Worm (Caenorhabditis elegans) whole organism, L1 larva: ENCODE results near the gene C25E10.11.
A peak's percentile ranks its signal among the peaks of the same experiment; 100 is the strongest.

Experiments used
- C04F5.9 ChIP-seq: sonication (generic microtip); optimal IDR thresholded peaks from 2 replicates; lab custom pipeline; 2016; ENCODE audit warnings: missing genetic modification characterization, missing compliant biosample characterization
- C16A3.4 ChIP-seq: fragments of 150-350 bp; optimal IDR thresholded peaks from 2 replicates; lab custom pipeline; 2014; ENCODE audit warnings: missing biosample characterization, missing genetic modification characterization
- C34B4.2 ChIP-seq: sonication (generic microtip); optimal IDR thresholded peaks from 2 replicates; lab custom pipeline; 2017; ENCODE audit warnings: mild to moderate bottlenecking, missing genetic modification characterization, missing compliant biosample characterization
- F16B12.6 ChIP-seq: fragments of 150-350 bp; optimal IDR thresholded peaks from 2 replicates; lab custom pipeline; 2014; ENCODE audit warnings: missing biosample characterization, missing genetic modification characterization
- aha-1 ChIP-seq: fragments of 150-350 bp; optimal IDR thresholded peaks from 2 replicates; lab custom pipeline; 2014; ENCODE audit warnings: missing biosample characterization, missing genetic modification characterization
- blmp-1 ChIP-seq: fragments of 150-350 bp; optimal IDR thresholded peaks from 2 replicates; lab custom pipeline; 2014; ENCODE audit warnings: missing biosample characterization, missing genetic modification characterization
- ceh-8 ChIP-seq: fragments of 200-800 bp; sonication (Bioruptor generic); optimal IDR thresholded peaks from 2 replicates; lab custom pipeline; 2018; ENCODE audit warnings: mild to moderate bottlenecking, missing genetic modification characterization, moderate library complexity, missing compliant biosample characterization
- ceh-90 ChIP-seq: sonication (generic microtip); optimal IDR thresholded peaks from 2 replicates; lab custom pipeline; 2016; ENCODE audit warnings: missing genetic modification characterization, missing compliant biosample characterization
- dpl-1 ChIP-seq, 3 experiments: fragments of 150-350 bp in 2 of 3; sonication (generic microtip) in 1 of 3; optimal IDR thresholded peaks; 2 replicates each; lab custom pipeline; 2014 to 2017; ENCODE audit warnings: missing biosample characterization in 3 of 3, missing genetic modification characterization in 3 of 3, missing genetic modification reagents in 3 of 3
- efl-1 ChIP-seq, 4 experiments: fragments of 150-350 bp; optimal IDR thresholded peaks in 3 of 4; peaks in 1 of 4; 1 replicate in 1 of 4; 2 replicates in 3 of 4; lab custom pipeline; 2014; ENCODE audit warnings: missing biosample characterization in 2 of 4, missing genetic modification characterization in 2 of 4, missing genetic modification reagents in 2 of 4
- egl-13 ChIP-seq: sonication (generic microtip); optimal IDR thresholded peaks from 2 replicates; lab custom pipeline; 2016; ENCODE audit warnings: missing genotype, missing genetic modification reagents, missing genetic modification characterization, missing compliant biosample characterization
- egl-27 ChIP-seq, 2 experiments: fragments of 150-350 bp in 1 of 2; sonication (generic microtip); optimal IDR thresholded peaks; 3 replicates each; lab custom pipeline; 2017 to 2018; ENCODE audit warnings: missing biosample characterization in 2 of 2, missing genetic modification characterization in 2 of 2, missing genetic modification reagents in 2 of 2
- elt-2 ChIP-seq: sonication (generic microtip); optimal IDR thresholded peaks from 2 replicates; lab custom pipeline; 2016; ENCODE audit warnings: missing genetic modification characterization, mild to moderate bottlenecking, inconsistent platforms, missing compliant biosample characterization, missing genetic modification reagents
- fos-1 ChIP-seq: fragments of 150-350 bp; optimal IDR thresholded peaks from 2 replicates; lab custom pipeline; 2014; ENCODE audit warnings: missing biosample characterization, missing genetic modification characterization
- hlh-17 ChIP-seq: fragments of 200-800 bp; sonication (Bioruptor generic); optimal IDR thresholded peaks from 2 replicates; lab custom pipeline; 2018; ENCODE audit warnings: missing genetic modification characterization, mild to moderate bottlenecking, missing compliant biosample characterization, moderate library complexity, borderline replicate concordance
- jun-1 ChIP-seq: fragments of 150-350 bp; optimal IDR thresholded peaks from 2 replicates; lab custom pipeline; 2014; ENCODE audit warnings: missing biosample characterization, missing genetic modification reagents, missing genetic modification characterization
- lin-13 ChIP-seq: fragments of 150-350 bp; optimal IDR thresholded peaks from 2 replicates; lab custom pipeline; 2014; ENCODE audit warnings: missing biosample characterization, missing genetic modification reagents, missing genetic modification characterization
- lin-14 ChIP-seq: fragments of 200-800 bp; sonication (Bioruptor generic); optimal IDR thresholded peaks from 2 replicates; lab custom pipeline; 2018; ENCODE audit warnings: mild to moderate bottlenecking, missing genetic modification characterization, moderate library complexity, missing compliant biosample characterization
- lsy-2 ChIP-seq, 2 experiments: fragments of 150-350 bp; optimal IDR thresholded peaks; 2 replicates each; lab custom pipeline; 2014; ENCODE audit warnings: missing biosample characterization in 2 of 2, missing genetic modification characterization in 2 of 2
- mab-9 ChIP-seq: fragments of 200-800 bp; sonication (Bioruptor generic); IDR thresholded peaks from 2 replicates; pipeline ENCODE4 v1.3.6; 2022; ENCODE audit warnings: missing genetic modification reagents, missing genetic modification characterization, missing compliant biosample characterization
- mdl-1 ChIP-seq, 2 experiments: fragments of 150-350 bp; optimal IDR thresholded peaks; 2 replicates each; lab custom pipeline; 2014 to 2017; ENCODE audit warnings: missing biosample characterization in 2 of 2, missing genetic modification characterization in 2 of 2, inconsistent platforms in 1 of 2
- nhr-19 ChIP-seq: fragments of 200-800 bp; sonication (Bioruptor generic); conservative IDR thresholded peaks from 2 replicates; pipeline ENCODE4 v1.3.6; 2022; ENCODE audit warnings: missing genetic modification characterization, missing compliant biosample characterization
- nhr-20 ChIP-seq: sonication (generic microtip); optimal IDR thresholded peaks from 2 replicates; lab custom pipeline; 2016; ENCODE audit warnings: mild to moderate bottlenecking, missing genetic modification characterization, missing compliant biosample characterization
- nhr-237 ChIP-seq: fragments of 150-350 bp; optimal IDR thresholded peaks from 2 replicates; lab custom pipeline; 2014; ENCODE audit warnings: missing biosample characterization, missing genetic modification characterization
- nhr-47 ChIP-seq: sonication (generic microtip); optimal IDR thresholded peaks from 2 replicates; lab custom pipeline; 2016; ENCODE audit warnings: mild to moderate bottlenecking, missing genetic modification characterization, moderate library complexity, missing compliant biosample characterization
- nhr-71 ChIP-seq: sonication (generic microtip); optimal IDR thresholded peaks from 2 replicates; lab custom pipeline; 2016; ENCODE audit warnings: mild to moderate bottlenecking, missing genetic modification characterization, moderate library complexity, missing compliant biosample characterization
- nhr-85 ChIP-seq: sonication (generic microtip); peaks from one replicate; lab custom pipeline; 2016; ENCODE audit warnings: missing genetic modification characterization, inconsistent platforms, missing compliant biosample characterization
- skn-1 ChIP-seq: fragments of 150-350 bp; optimal IDR thresholded peaks from 2 replicates; lab custom pipeline; 2014; ENCODE audit warnings: missing biosample characterization, missing genetic modification characterization
- snpc-4 ChIP-seq: fragments of 150-350 bp; optimal IDR thresholded peaks from 2 replicates; lab custom pipeline; 2014; ENCODE audit warnings: missing biosample characterization, missing genetic modification characterization
- snu-23 ChIP-seq: sonication (generic microtip); optimal IDR thresholded peaks from 2 replicates; lab custom pipeline; 2016; ENCODE audit warnings: missing genetic modification characterization, missing compliant biosample characterization
- sox-4 ChIP-seq: sonication (generic microtip); optimal IDR thresholded peaks from 2 replicates; lab custom pipeline; 2016; ENCODE audit warnings: missing genetic modification characterization, missing compliant biosample characterization
- swsn-7 ChIP-seq: sonication (generic microtip); optimal IDR thresholded peaks from 2 replicates; lab custom pipeline; 2016; ENCODE audit warnings: missing genetic modification characterization, missing compliant biosample characterization
- tbx-2 ChIP-seq: sonication (generic microtip); optimal IDR thresholded peaks from 2 replicates; lab custom pipeline; 2016; ENCODE audit warnings: missing genetic modification characterization, missing compliant biosample characterization
- unc-130 ChIP-seq: fragments of 150-350 bp; optimal IDR thresholded peaks from 2 replicates; lab custom pipeline; 2017; ENCODE audit warnings: missing biosample characterization, missing genetic modification characterization, inconsistent platforms
- unc-30 ChIP-seq: sonication (generic microtip); optimal IDR thresholded peaks from 2 replicates; lab custom pipeline; 2017; ENCODE audit warnings: missing biosample characterization, missing genetic modification characterization
- zag-1 ChIP-seq: fragments of 150-350 bp; optimal IDR thresholded peaks from 2 replicates; lab custom pipeline; 2014; ENCODE audit warnings: missing biosample characterization, missing genetic modification characterization
- zip-4 ChIP-seq: fragments of 200-800 bp; sonication (Bioruptor generic); optimal IDR thresholded peaks from 2 replicates; lab custom pipeline; 2018; ENCODE audit warnings: mild to moderate bottlenecking, missing genetic modification characterization, moderate library complexity, missing compliant biosample characterization
- ztf-4 ChIP-seq: fragments of 150-350 bp; optimal IDR thresholded peaks from 2 replicates; lab custom pipeline; 2014; ENCODE audit warnings: missing biosample characterization, missing genetic modification characterization

The C25E10.11 gene

ce11 chrV:9073322-9074038, 15.0 kb upstream of the C25E10.11 start, which contains the start of gene oac-50 (continued):
- TF ChIP-seq snu-23 (GFP tag; lab: Kevin White, UChicago) (no peak), nhr-237 (no peak), unc-30 (tag; lab: Kevin White, UChicago) (no peak), tbx-2 (peak; percentile 14), mdl-1 (tag; optimal IDR thresholded peaks at IDR 0.05; lab: Kevin White, UChicago) (peak in 1 of 2 experiments; percentile 22), swsn-7 (tag; lab: Kevin White, UChicago) (no peak), nhr-85 (no peak)
- TF ChIP-seq, all 84 proteins: peak for 4

ce11 chrV:9069680-9070079, 11.2 kb upstream of the C25E10.11 start, which contains the start of gene T27E4.5:
Gene T27E4.5, minus strand, starts transcription at chrV:9069780.
- TF ChIP-seq aha-1 (tag; lab: Kevin White, UChicago) (no peak), skn-1 (no peak), egl-27 (tag; optimal IDR thresholded peaks at IDR 0.05; lab: Kevin White, UChicago) (no peak), unc-30 (tag; lab: Kevin White, UChicago) (no peak), hlh-17 (GFP tag; lab: Kevin White, UChicago) (no peak), snu-23 (GFP tag; lab: Kevin White, UChicago) (no peak), jun-1 (tag; lab: Kevin White, UChicago) (no peak), F16B12.6 (no peak)

- TF ChIP-seq ceh-8 (GFP tag; lab: Kevin White, UChicago) = no peak
- TF ChIP-seq snpc-4 (tag; lab: Kevin White, UChicago) = no peak
- TF ChIP-seq zip-4 (GFP tag; lab: Kevin White, UChicago) = no peak
- no peak for TF ChIP-seq elt-2 (tag; lab: Kevin White, UChicago)
- no peak for TF ChIP-seq aha-1 (tag; lab: Kevin White, UChicago)
- TF ChIP-seq nhr-47 (tag; lab: Kevin White, UChicago) = no peak
- no peak for TF ChIP-seq ceh-90 (tag; lab: Kevin White, UChicago)
- TF ChIP-seq snu-23 (GFP tag; lab: Kevin White, UChicago) = no peak
- TF ChIP-seq fos-1 (tag; lab: Kevin White, UChicago) = no peak
- TF ChIP-seq dpl-1 (GFP tag; optimal IDR thresholded peaks at IDR 0.05; lab: Kevin White, UChicago) = no peak
- TF ChIP-seq ztf-4 (tag; lab: Kevin White, UChicago) = no peak
- TF ChIP-seq C04F5.9 = no peak
- no peak for TF ChIP-seq nhr-19 (GFP tag; lab: Robert Waterston, UW)
- TF ChIP-seq C16A3.4 = no peak
- TF ChIP-seq lin-13 (GFP tag; lab: Kevin White, UChicago) = no peak
- TF ChIP-seq sox-4 (tag; lab: Kevin White, UChicago) = no peak
These were observed 9.2 kb upstream of the C25E10.11 start, which contains the start of gene fip-2 for ce11 chrV:9067678-9068077. Gene fip-2, plus strand, starts transcription at chrV:9067978.

- TF ChIP-seq nhr-20 (tag; lab: Kevin White, UChicago) (peak; percentile 11), blmp-1 (tag; lab: Kevin White, UChicago) (peak; percentile 72), nhr-85 (peak; percentile 91), zag-1 (tag; lab: Kevin White, UChicago) (no peak), lin-14 (GFP tag; lab: Kevin White, UChicago) (peak; percentile 62), snu-23 (GFP tag; lab: Kevin White, UChicago) (peak; percentile 16), lsy-2 (tag; optimal IDR thresholded peaks at IDR 0.05; lab: Kevin White, UChicago) (peak in 1 of 2 experiments; percentile 3), unc-130 (tag; lab: Kevin White, UChicago) (no peak)
These were observed 7.4 kb upstream of the C25E10.11 start for ce11 chrV:9065915-9066314.

- TF ChIP-seq C34B4.2 (tag; lab: Kevin White, UChicago) (no peak), egl-13 (tag; lab: Kevin White, UChicago) (no peak), efl-1 (optimal IDR thresholded peaks at IDR 0.05; lab: Kevin White, UChicago) (no peak), efl-1 (GFP tag; optimal IDR thresholded peaks at IDR 0.05 in 1 of 2; lab: Kevin White, UChicago) (peak in 1 of 2 experiments; percentile 29), nhr-71 (tag; lab: Kevin White, UChicago) (no peak), lsy-2 (tag; optimal IDR thresholded peaks at IDR 0.05; lab: Kevin White, UChicago) (no peak), nhr-85 (peak; percentile 54), mab-9 (GFP tag; lab: Robert Waterston, UW) (no peak), sox-4 (tag; lab: Kevin White, UChicago) (no peak)
- TF ChIP-seq, all 84 proteins: peak for 2
These were observed 6.5 kb upstream of the C25E10.11 start for ce11 chrV:9065001-9065400.
